Worm (Caenorhabditis elegans) whole organism, young adult: ENCODE data around the gene C12D8.13.

Experiments
- F10E7.11 ChIP-seq: sonication (generic microtip); optimal IDR thresholded peaks from 2 replicates; lab custom pipeline; 2017; ENCODE audit warnings: mild to moderate bottlenecking, missing genetic modification characterization, moderate library complexity, missing compliant biosample characterization
- attf-5 ChIP-seq: fragments of 200-800 bp; sonication (Bioruptor generic); optimal IDR thresholded peaks from 2 replicates; lab custom pipeline; 2018; ENCODE audit warnings: mild to moderate bottlenecking, missing genetic modification characterization, missing compliant biosample characterization
- lin-54 ChIP-seq: fragments of 200-800 bp; sonication (Bioruptor generic); optimal IDR thresholded peaks from 2 replicates; lab custom pipeline; 2018; ENCODE audit warnings: mild to moderate bottlenecking, missing genetic modification characterization, missing compliant biosample characterization
- ztf-6 ChIP-seq: fragments of 200-800 bp; sonication (Bioruptor generic); IDR thresholded peaks from 2 replicates; pipeline ENCODE4 v1.3.6; 2022; ENCODE audit warnings: missing genetic modification reagents, missing genetic modification characterization, missing compliant biosample characterization

ce11 chrV:10237959-10238444 lies 17.5 kb upstream of the C12D8.13 start:
- TF ChIP-seq ztf-6 (GFP tag; lab: Robert Waterston, UW): no peak
- TF ChIP-seq F10E7.11 (tag; lab: Kevin White, UChicago): peak; percentile 93
- TF ChIP-seq attf-5 (GFP tag; lab: Kevin White, UChicago): no peak
- peak; percentile 33 for TF ChIP-seq lin-54 (GFP tag; lab: Kevin White, UChicago)
